Fruit fly (Drosophila melanogaster) whole organism, adult: Measurements from ENCODE around the gene CG5126.

ENCODE experiments used
- CG11617 ChIP-seq: fragments of 200-800 bp; sonication (Bioruptor generic); optimal IDR thresholded peaks from 2 replicates; lab custom pipeline; 2017; ENCODE audit warnings: mild to moderate bottlenecking, missing biosample characterization, missing genetic modification reagents, missing genetic modification characterization
- CG12768 ChIP-seq: fragments of 200-800 bp; sonication (Bioruptor generic); optimal IDR thresholded peaks from 2 replicates; lab custom pipeline; 2017; ENCODE audit warnings: missing biosample characterization, missing genetic modification characterization, mild to moderate bottlenecking, moderate library complexity, missing genetic modification reagents
- CG14711 ChIP-seq: fragments of 200-800 bp; sonication (Bioruptor generic); optimal IDR thresholded peaks from 2 replicates; lab custom pipeline; 2018; ENCODE audit warnings: missing biosample characterization, mild to moderate bottlenecking, missing genetic modification characterization, moderate library complexity
- CG1620 ChIP-seq: fragments of 200-800 bp; sonication (Bioruptor generic); optimal IDR thresholded peaks from 2 replicates; lab custom pipeline; 2016; ENCODE audit warnings: missing biosample characterization, missing genetic modification characterization
- CG33017 ChIP-seq: fragments of 200-800 bp; sonication (Bioruptor generic); optimal IDR thresholded peaks from 2 replicates; lab custom pipeline; 2018; ENCODE audit warnings: missing biosample characterization, mild to moderate bottlenecking, missing genetic modification characterization, moderate library complexity
- CG5204 ChIP-seq: fragments of 200-800 bp; sonication (Bioruptor generic); optimal IDR thresholded peaks from 2 replicates; lab custom pipeline; 2016; ENCODE audit warnings: missing biosample characterization, missing genetic modification characterization
- CG7045 ChIP-seq: fragments of 200-800 bp; sonication (Bioruptor generic); optimal IDR thresholded peaks from 2 replicates; lab custom pipeline; 2017; ENCODE audit warnings: missing biosample characterization, mild to moderate bottlenecking, missing genetic modification characterization
- CG7101 ChIP-seq: fragments of 200-800 bp; sonication (Bioruptor generic); optimal IDR thresholded peaks from 2 replicates; lab custom pipeline; 2018; ENCODE audit warnings: missing biosample characterization, mild to moderate bottlenecking, missing genetic modification characterization, moderate library complexity
- Clk ChIP-seq: fragments of 200-800 bp; sonication (Bioruptor generic); optimal IDR thresholded peaks from 2 replicates; lab custom pipeline; 2017; ENCODE audit warnings: missing biosample characterization, missing genetic modification characterization
- Crg-1 ChIP-seq: fragments of 200-800 bp; sonication (Bioruptor generic); optimal IDR thresholded peaks from 2 replicates; lab custom pipeline; 2016; ENCODE audit warnings: missing biosample characterization, missing genetic modification characterization
- Hr96 ChIP-seq: fragments of 200-800 bp; sonication (Bioruptor generic); optimal IDR thresholded peaks from 2 replicates; lab custom pipeline; 2016; ENCODE audit warnings: missing biosample characterization, missing genetic modification characterization
- Mnt ChIP-seq: fragments of 200-800 bp; sonication (Bioruptor generic); optimal IDR thresholded peaks from 2 replicates; lab custom pipeline; 2016; ENCODE audit warnings: missing biosample characterization, mild to moderate bottlenecking, missing genetic modification characterization
- bab1 ChIP-seq: fragments of 200-800 bp; sonication (Bioruptor generic); optimal IDR thresholded peaks from 3 replicates; lab custom pipeline; 2019; ENCODE audit warnings: missing biosample characterization, mild to moderate bottlenecking, missing genetic modification characterization, moderate library complexity
- cic ChIP-seq: fragments of 200-800 bp; sonication (Bioruptor generic); optimal IDR thresholded peaks from 2 replicates; lab custom pipeline; 2017; ENCODE audit warnings: missing biosample characterization, mild to moderate bottlenecking, missing genetic modification characterization, moderate library complexity
- cnc ChIP-seq, 2 experiments: fragments of >200 bp; optimal IDR thresholded peaks; 2 replicates each; lab custom pipeline; 2017
- kay ChIP-seq: fragments of 200-800 bp; sonication (Bioruptor generic); peaks from one replicate; lab custom pipeline; 2016; ENCODE audit warnings: missing biosample characterization, missing genetic modification characterization, borderline replicate concordance
- ovo ChIP-seq: fragments of 200-800 bp; sonication (Bioruptor generic); optimal IDR thresholded peaks from 2 replicates; lab custom pipeline; 2016; ENCODE audit warnings: missing biosample characterization, missing genetic modification characterization
- pad ChIP-seq: fragments of 200-800 bp; sonication (Bioruptor generic); optimal IDR thresholded peaks from 3 replicates; lab custom pipeline; 2017; ENCODE audit warnings: missing biosample characterization, missing genetic modification characterization, mild to moderate bottlenecking, moderate library complexity, missing genetic modification reagents
- tj ChIP-seq: fragments of 200-800 bp; sonication (Bioruptor generic); optimal IDR thresholded peaks from 3 replicates; lab custom pipeline; 2017; ENCODE audit warnings: missing biosample characterization, mild to moderate bottlenecking, missing genetic modification characterization, moderate library complexity
- toe ChIP-seq: fragments of 200-800 bp; sonication (Bioruptor generic); optimal IDR thresholded peaks from 2 replicates; lab custom pipeline; 2016; ENCODE audit warnings: missing biosample characterization, missing genetic modification characterization

Gene CG5126

DNA sequence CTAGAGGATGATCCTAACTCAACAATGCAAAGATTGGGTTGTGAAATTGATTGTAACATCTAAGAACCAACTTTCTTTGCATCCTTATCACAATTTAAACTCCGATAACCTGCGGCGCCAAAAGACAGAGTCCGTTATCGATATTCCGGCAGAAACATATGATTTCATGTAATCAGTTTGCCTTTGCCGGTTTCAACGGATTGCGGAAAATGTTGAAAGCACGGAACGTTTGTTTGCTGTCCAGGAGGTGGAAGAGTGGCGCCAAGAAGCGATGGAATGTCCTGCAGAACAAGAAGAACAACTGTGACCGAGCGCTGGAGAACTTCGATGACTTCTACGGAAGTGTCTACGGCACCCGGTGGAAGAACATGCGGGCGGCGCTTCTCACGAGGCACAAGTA lies 36.2 kb downstream of the CG5126 start:
- TF ChIP-seq bab1 (no peak), CG7101 (tag; lab: Kevin White, UChicago) (no peak), Hr96 (GFP tag; lab: Kevin White, UChicago) (no peak), kay (GFP tag; lab: Kevin White, UChicago) (no peak), Clk (GFP tag; lab: Kevin White, UChicago) (no peak), Mnt (no peak), cic (GFP tag; lab: Kevin White, UChicago) (no peak), CG5204 (GFP tag; lab: Kevin White, UChicago) (no peak), CG1620 (no peak)

DNA sequence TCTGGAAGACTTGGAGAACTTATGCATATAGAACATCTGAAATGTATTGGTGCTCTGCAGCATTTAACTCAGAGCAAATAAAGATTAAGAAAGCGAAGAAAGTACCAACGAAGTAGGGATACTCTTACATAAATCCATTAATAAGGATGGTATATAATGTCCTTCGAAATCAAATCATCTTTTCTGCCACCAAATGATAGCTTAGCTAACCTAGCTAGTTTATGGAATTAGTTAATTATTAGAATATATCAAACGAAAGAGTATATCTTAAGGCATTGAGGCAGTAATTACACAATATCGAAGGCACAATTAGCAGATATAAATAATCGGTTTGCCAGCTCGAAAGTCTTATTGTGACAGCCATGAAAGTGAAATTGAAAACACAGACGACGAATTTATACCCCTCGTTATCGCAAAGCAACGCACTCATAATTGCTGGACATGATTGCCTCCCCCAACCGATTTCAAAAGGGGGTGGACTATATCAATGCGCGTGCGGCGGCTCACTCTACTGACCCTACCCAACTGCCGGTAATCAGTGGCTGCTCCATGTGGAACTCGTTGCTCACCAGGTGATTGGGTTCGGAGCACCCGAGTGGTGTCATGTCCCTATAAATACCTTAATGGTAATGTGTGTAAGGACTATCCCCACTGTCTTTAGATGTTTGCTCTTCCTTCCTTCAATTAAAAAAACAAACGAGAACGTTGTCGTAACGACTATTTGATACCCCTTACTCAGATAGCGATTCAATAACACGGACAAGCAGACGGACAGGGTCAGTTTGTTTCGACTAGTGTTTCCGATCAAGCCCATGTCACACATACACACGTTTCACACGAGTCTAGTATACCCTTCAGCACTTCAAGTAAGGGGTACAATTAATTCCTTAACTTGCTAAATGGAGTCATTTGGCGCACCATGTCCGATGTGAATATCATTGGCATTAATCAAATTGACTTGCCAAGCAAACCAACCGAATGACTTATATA lies 39.2 kb downstream of the CG5126 start:
- no peak for TF ChIP-seq Clk (GFP tag; lab: Kevin White, UChicago)
- peak; percentile 1 for TF ChIP-seq toe (GFP tag; lab: Kevin White, UChicago)

DNA sequence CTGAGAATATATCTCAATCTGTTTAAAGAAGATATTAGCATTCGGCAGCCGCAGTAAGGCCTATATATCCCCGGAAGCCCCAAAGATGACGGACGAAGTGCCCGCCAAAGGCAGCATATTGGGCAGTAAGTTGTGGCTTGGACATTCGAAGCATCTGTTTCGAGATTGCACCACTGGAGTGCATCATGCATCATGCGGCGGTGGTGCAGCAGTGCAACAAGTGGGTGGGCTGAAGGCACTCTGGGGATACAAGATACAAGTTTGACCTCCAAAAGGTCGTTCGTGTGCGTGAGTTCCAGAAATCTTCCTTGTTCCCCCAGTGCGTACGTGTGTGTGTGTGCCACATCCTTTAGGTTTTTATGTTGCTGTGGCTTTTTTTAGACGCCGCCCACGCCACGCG lies 40.5 kb downstream of the CG5126 start:
- no peak for TF ChIP-seq CG12768
- TF ChIP-seq Hr96 (GFP tag; lab: Kevin White, UChicago), result no peak
- no peak for TF ChIP-seq pad
- no peak for TF ChIP-seq CG33017 (tag; lab: Kevin White, UChicago)
- TF ChIP-seq cic (GFP tag; lab: Kevin White, UChicago), result no peak
- no peak for TF ChIP-seq Mnt
- no peak for TF ChIP-seq CG1620
- no peak for TF ChIP-seq cnc (optimal IDR thresholded peaks at IDR 0.05; lab: Kevin White, UChicago)
- TF ChIP-seq Clk (GFP tag; lab: Kevin White, UChicago), result no peak
- no peak for TF ChIP-seq CG11617 (GFP tag; lab: Kevin White, UChicago)
- no peak for TF ChIP-seq CG14711
- no peak for TF ChIP-seq ovo (GFP tag; lab: Kevin White, UChicago)
- no peak for TF ChIP-seq Crg-1 (GFP tag; lab: Kevin White, UChicago)
- TF ChIP-seq kay (GFP tag; lab: Kevin White, UChicago), result no peak
- no peak for TF ChIP-seq bab1

DNA sequence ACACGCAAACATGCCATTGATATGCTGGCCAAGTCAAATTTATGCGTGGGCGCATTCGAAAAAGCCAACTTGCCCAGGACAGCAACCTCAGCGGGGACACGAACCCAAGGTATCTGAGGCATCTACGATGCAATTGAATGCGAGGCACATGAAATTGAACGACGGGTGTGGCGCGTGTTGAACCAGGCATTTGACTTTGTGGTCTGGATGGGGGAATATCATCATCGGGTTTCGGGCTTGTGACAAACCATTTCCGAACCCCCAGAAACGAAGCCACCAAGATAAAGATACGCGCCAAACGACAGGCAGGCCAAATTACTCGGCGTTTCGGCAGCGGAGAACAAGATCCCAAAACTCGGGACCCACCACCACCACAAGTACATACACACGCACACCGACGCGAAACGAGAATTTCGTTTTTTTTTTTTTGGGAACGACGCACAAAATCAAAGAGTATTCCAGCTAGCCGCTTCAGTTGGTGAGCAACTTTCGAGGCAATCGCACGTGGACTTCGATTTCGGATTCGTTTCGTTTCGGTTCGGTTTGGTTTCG lies 41.0 kb downstream of the CG5126 start, which contains the start of gene MFS3:
Gene MFS3, plus strand, starts transcription at position 472 of the 552 bp plus-strand sequence.
- TF ChIP-seq CG1620, result no peak
- TF ChIP-seq pad, result peak; percentile 39

DNA sequence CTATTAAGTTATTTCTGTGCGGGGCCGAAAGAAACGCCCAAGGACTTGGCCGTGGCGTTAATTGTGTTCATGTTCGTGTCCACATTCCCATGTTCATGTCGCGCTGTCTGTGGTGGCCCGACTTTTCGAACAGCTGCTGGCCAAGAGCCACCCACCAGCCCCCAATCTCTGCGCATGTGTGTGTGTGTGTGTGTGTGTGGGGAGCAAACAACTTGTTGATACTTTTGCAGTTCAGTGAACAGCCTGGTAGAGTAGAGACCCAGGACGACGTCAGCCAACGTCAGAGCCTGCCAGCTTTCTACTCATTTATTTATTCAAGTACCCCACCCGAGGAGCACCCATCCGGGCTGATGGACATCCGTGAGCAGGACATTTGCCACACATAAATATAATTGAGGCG lies 46.8 kb downstream of the CG5126 start:
- TF ChIP-seq cic (GFP tag; lab: Kevin White, UChicago) (no peak), toe (GFP tag; lab: Kevin White, UChicago) (no peak), Clk (GFP tag; lab: Kevin White, UChicago) (no peak), pad (no peak), CG14711 (no peak), Crg-1 (GFP tag; lab: Kevin White, UChicago) (no peak)

DNA sequence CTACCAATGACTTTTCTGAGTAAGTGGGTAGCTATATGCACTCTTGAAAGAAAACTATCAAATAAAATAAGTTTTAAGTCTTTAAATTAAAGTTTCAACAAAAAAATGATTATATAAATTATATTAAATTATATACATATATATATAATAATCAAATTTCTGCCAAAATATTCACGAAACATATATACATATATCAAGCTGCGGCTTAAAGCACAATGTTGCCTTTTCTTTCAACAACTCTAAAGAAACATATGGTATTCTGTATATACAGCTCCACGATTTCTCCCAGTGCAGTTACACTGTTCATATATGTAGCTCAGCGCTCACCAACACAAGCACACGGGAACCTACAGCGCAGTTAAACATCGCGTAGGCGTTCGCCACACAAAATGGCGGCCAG lies 48.3 kb downstream of the CG5126 start:
- TF ChIP-seq ovo (GFP tag; lab: Kevin White, UChicago) (no peak), CG1620 (no peak), Clk (GFP tag; lab: Kevin White, UChicago) (no peak), CG12768 (peak; percentile 39), cic (GFP tag; lab: Kevin White, UChicago) (no peak), CG11617 (GFP tag; lab: Kevin White, UChicago) (peak; percentile 58), bab1 (no peak), Crg-1 (GFP tag; lab: Kevin White, UChicago) (no peak), CG5204 (GFP tag; lab: Kevin White, UChicago) (no peak), cnc (optimal IDR thresholded peaks at IDR 0.05; lab: Kevin White, UChicago) (no peak), pad (no peak), CG33017 (tag; lab: Kevin White, UChicago) (peak; percentile 54), CG14711 (peak; percentile 30), toe (GFP tag; lab: Kevin White, UChicago) (peak; percentile 1), Mnt (no peak), Hr96 (GFP tag; lab: Kevin White, UChicago) (no peak), CG7101 (tag; lab: Kevin White, UChicago) (peak; percentile 29), kay (GFP tag; lab: Kevin White, UChicago) (no peak), CG7045 (GFP tag; lab: Kevin White, UChicago) (peak; percentile 69), tj (GFP tag; lab: Kevin White, UChicago) (no peak)
